Worm (Caenorhabditis elegans) whole organism, mixed stage, embryonic: Measurements from ENCODE around the gene srz-74.

Experiments used
- ceh-83 ChIP-seq: fragments of 200-800 bp; sonication (Bioruptor generic); optimal IDR thresholded peaks from 2 replicates; lab custom pipeline; 2018; ENCODE audit warnings: mild to moderate bottlenecking, missing genetic modification characterization, missing compliant biosample characterization
- mab-5 ChIP-seq: fragments of 150-350 bp; optimal IDR thresholded peaks from 2 replicates; lab custom pipeline; 2014; ENCODE audit warnings: missing biosample characterization, missing genetic modification characterization
- nhr-28 ChIP-seq: fragments of 150-350 bp; optimal IDR thresholded peaks from 2 replicates; lab custom pipeline; 2014; ENCODE audit warnings: missing biosample characterization, missing genetic modification characterization
- sptf-1 ChIP-seq: sonication (generic microtip); optimal IDR thresholded peaks from 2 replicates; lab custom pipeline; 2017; ENCODE audit warnings: mild to moderate bottlenecking, missing genetic modification characterization, moderate library complexity, missing compliant biosample characterization
- unc-62 ChIP-seq: fragments of 150-350 bp; optimal IDR thresholded peaks from 2 replicates; lab custom pipeline; 2014; ENCODE audit warnings: missing biosample characterization, missing genetic modification reagents, missing genetic modification characterization
- zip-8 ChIP-seq: fragments of 150-350 bp; optimal IDR thresholded peaks from 2 replicates; lab custom pipeline; 2014; ENCODE audit warnings: missing biosample characterization, missing genetic modification characterization

- TF ChIP-seq mab-5 (no peak), zip-8 (tag; lab: Kevin White, UChicago) (no peak), ceh-83 (no peak), nhr-28 (tag; lab: Kevin White, UChicago) (no peak), unc-62 (GFP tag; lab: Kevin White, UChicago) (no peak), sptf-1 (tag; lab: Kevin White, UChicago) (no peak)
These were observed 48.6 kb upstream of the srz-74 start, which contains the start of gene clec-191 for ce11 chrIV:16280614-16281013.
